Fruit fly (Drosophila melanogaster): ENCODE measurements around the gene Tango6.

Tango6 gene

DNA sequence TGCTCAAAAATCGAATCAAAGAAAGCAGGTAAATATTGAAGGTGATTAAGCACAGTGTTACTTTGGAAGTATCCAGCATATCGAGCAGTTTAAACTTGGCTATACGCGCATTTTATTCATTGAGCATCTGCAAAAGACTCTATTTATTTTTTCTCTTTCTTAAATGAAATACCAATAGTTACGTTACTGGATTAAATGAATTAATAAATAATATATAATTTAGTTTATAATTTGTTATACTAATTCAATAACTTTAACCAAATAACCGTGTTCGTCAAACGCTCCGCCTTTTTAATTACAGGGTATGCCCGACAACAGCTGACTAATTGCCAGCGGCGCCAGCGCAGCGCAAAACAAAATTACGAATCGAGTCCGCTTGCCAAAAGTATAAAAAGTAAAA is 2.0 kb upstream of the Tango6 start (continued):
- TF ChIP-seq dysf (GFP tag; IDR thresholded peaks at IDR 0.05) (peak; percentile 64; the same call in 2 of the 3 replicates), Dbx (GFP tag; IDR thresholded peaks at IDR 0.05) (peak; percentile 62; the same call in 1 of the 3 replicates), Nf-YB (GFP tag; optimal IDR thresholded peaks at IDR 0.05) (no peak), NC2α (GFP tag; optimal IDR thresholded peaks at IDR 0.05) (no peak), CG2889 (GFP tag; IDR thresholded peaks at IDR 0.05) (no peak; the same call in 2 of the 3 replicates), CG2116 (GFP tag; optimal IDR thresholded peaks at IDR 0.05) (peak; percentile 25), ara (GFP tag; IDR thresholded peaks at IDR 0.05) (no peak), CG11456 (GFP tag; IDR thresholded peaks at IDR 0.05) (0 out of 3 replicates have a peak, but pooled peaks have one; percentile 12), CG6791 (GFP tag; IDR thresholded peaks at IDR 0.05; ENCODE audit: partially characterized antibody) (no peak), unpg (GFP tag; optimal IDR thresholded peaks at IDR 0.05) (peak; percentile 26), dati (GFP tag; IDR thresholded peaks at IDR 0.05) (no peak; the same call in 1 of the 2 replicates), CG11696 (GFP tag; IDR thresholded peaks at IDR 0.05) (peak; percentile 14; the same call in 1 of the 2 replicates), kni (GFP tag; optimal IDR thresholded peaks at IDR 0.05) (no peak), gem (tag; optimal IDR thresholded peaks at IDR 0.05) (peak; percentile 61), chif (GFP tag; optimal IDR thresholded peaks at IDR 0.05) (no peak), GATAe (GFP tag; conservative IDR thresholded peaks at IDR 0.05) (no peak), cato (GFP tag; optimal IDR thresholded peaks at IDR 0.05; ENCODE audit: borderline replicate concordance) (no peak)

DNA sequence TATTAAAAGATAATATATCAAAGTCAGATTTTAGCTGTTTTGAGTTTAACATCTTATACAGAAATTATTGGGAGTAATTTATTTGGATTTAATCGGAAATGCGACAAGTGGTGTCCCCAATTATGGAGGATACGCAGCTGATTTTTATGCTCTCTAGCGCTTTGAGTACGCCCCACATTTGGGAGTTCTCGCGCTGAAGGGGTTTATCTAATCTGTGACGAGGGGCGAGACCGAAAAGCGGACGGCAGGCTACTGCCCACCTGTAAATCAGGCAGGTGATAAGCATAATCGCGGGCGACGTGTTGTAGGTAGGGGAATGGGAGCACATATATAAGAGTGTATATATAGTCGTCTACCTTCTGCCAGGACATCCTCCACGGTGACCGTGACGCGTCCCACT is 931 bp upstream of the Tango6 start:
- no peak for TF ChIP-seq danr (GFP tag; IDR thresholded peaks at IDR 0.05)
- no peak for TF ChIP-seq Lpt (GFP tag; optimal IDR thresholded peaks at IDR 0.05)
- no peak for TF ChIP-seq kah (GFP tag; optimal IDR thresholded peaks at IDR 0.05)
- no peak for TF ChIP-seq CG5180 (GFP tag; optimal IDR thresholded peaks at IDR 0.05)
- TF ChIP-seq klu (GFP tag; IDR thresholded peaks at IDR 0.05): no peak
- TF ChIP-seq CG7839 (tag; optimal IDR thresholded peaks at IDR 0.05): no peak
- no peak for TF ChIP-seq Nf-YB (GFP tag; optimal IDR thresholded peaks at IDR 0.05)
- TF ChIP-seq CG13296 (GFP tag; optimal IDR thresholded peaks at IDR 0.05): no peak
- no peak for TF ChIP-seq Asciz (GFP tag; optimal IDR thresholded peaks at IDR 0.05)
- no peak for TF ChIP-seq inv (GFP tag; IDR thresholded peaks at IDR 0.05; ENCODE audit: partially characterized antibody)
- TF ChIP-seq CG13894 (tag; optimal IDR thresholded peaks at IDR 0.05): no peak
- no peak for TF ChIP-seq Fer1 (GFP tag; optimal IDR thresholded peaks at IDR 0.05)
- no peak for TF ChIP-seq pnt (GFP tag; optimal IDR thresholded peaks at IDR 0.05)
- TF ChIP-seq CG12155 (GFP tag; optimal IDR thresholded peaks at IDR 0.05): no peak
- TF ChIP-seq CG34422 (GFP tag; IDR thresholded peaks at IDR 0.05): no peak
- no peak for TF ChIP-seq Mrtf (GFP tag; IDR thresholded peaks at IDR 0.05)
- TF ChIP-seq CG15011 (GFP tag; optimal IDR thresholded peaks at IDR 0.05): no peak
- TF ChIP-seq cas (GFP tag; IDR thresholded peaks at IDR 0.05): no peak
- no peak for TF ChIP-seq CG42726 (GFP tag; IDR thresholded peaks at IDR 0.05; ENCODE audit: partially characterized antibody)
- TF ChIP-seq CG9215 (GFP tag; IDR thresholded peaks at IDR 0.05): no peak
- peak; percentile 74 for TF ChIP-seq GATAe (GFP tag; conservative IDR thresholded peaks at IDR 0.05)
- TF ChIP-seq ci (GFP tag; IDR thresholded peaks at IDR 0.05): no peak
- no peak for TF ChIP-seq Dp (GFP tag; optimal IDR thresholded peaks at IDR 0.05)
- no peak for TF ChIP-seq CG10959 (GFP tag; IDR thresholded peaks at IDR 0.05)
- TF ChIP-seq gsb (GFP tag; IDR thresholded peaks at IDR 0.05): no peak
- no peak for TF ChIP-seq Side (GFP tag; optimal IDR thresholded peaks at IDR 0.05)
- TF ChIP-seq ash1 (GFP tag; optimal IDR thresholded peaks at IDR 0.05): no peak
- TF ChIP-seq CG8478 (optimal IDR thresholded peaks at IDR 0.05): no peak
- TF ChIP-seq BtbVII (GFP tag; optimal IDR thresholded peaks at IDR 0.05): peak; percentile 27
- TF ChIP-seq CG3838 (GFP tag; optimal IDR thresholded peaks at IDR 0.05): no peak
- TF ChIP-seq CG15073 (GFP tag; optimal IDR thresholded peaks at IDR 0.05): no peak
- TF ChIP-seq CG3281 (GFP tag; optimal IDR thresholded peaks at IDR 0.05): no peak
- TF ChIP-seq Dbx (GFP tag; IDR thresholded peaks at IDR 0.05): no peak
- TF ChIP-seq CG16813 (GFP tag; IDR thresholded peaks at IDR 0.05; ENCODE audit: partially characterized antibody): no peak
- no peak for TF ChIP-seq grau (tag; optimal IDR thresholded peaks at IDR 0.05)
- no peak for TF ChIP-seq stc (GFP tag; IDR thresholded peaks at IDR 0.05)
- TF ChIP-seq Kr (GFP tag; optimal IDR thresholded peaks at IDR 0.05): peak; percentile 46
